Worm (Caenorhabditis elegans) whole organism, early embryonic: ENCODE data around the gene JC8.16.

Experiments used
- ama-1 ChIP-seq: fragments of 150-350 bp; optimal IDR thresholded peaks from 2 replicates; lab custom pipeline; 2014
- hmg-4 ChIP-seq: fragments of 200-800 bp; sonication (Bioruptor generic); optimal IDR thresholded peaks from 2 replicates; lab custom pipeline; 2018; ENCODE audit warnings: mild to moderate bottlenecking, missing genetic modification characterization, missing compliant biosample characterization

- TF ChIP-seq ama-1 (lab: Kevin White, UChicago) (no peak), hmg-4 (no peak)
Observed at ce11 chrIV:13246961-13247360, 12.0 kb upstream of the JC8.16 start, which contains the start of gene JC8.7.
